Fruit fly (Drosophila melanogaster) whole organism, wandering third instar larva: ENCODE measurements around the gene CG32137.

Experiments
- Abd-B ChIP-seq: fragments of >200 bp; optimal IDR thresholded peaks from 2 replicates; lab custom pipeline; 2017; ENCODE audit warnings: missing biosample characterization, missing genetic modification characterization
- CG32264 ChIP-seq: fragments of 200-800 bp; sonication (Bioruptor generic); optimal IDR thresholded peaks from 2 replicates; lab custom pipeline; 2016; ENCODE audit warnings: missing biosample characterization, missing genetic modification characterization
- CG9705 ChIP-seq: fragments of 200-800 bp; sonication (Bioruptor generic); optimal IDR thresholded peaks from 2 replicates; lab custom pipeline; 2018; ENCODE audit warnings: missing biosample characterization, mild to moderate bottlenecking, missing genetic modification characterization
- Dfd ChIP-seq: fragments of >200 bp; optimal IDR thresholded peaks from 2 replicates; lab custom pipeline; 2017; ENCODE audit warnings: missing biosample characterization, missing genetic modification characterization
- Dif ChIP-seq: fragments of 200-275, 200-300 bp; sonication (Bioruptor generic); optimal IDR thresholded peaks from 2 replicates; lab custom pipeline; 2018; ENCODE audit warnings: missing biosample characterization, missing genetic modification characterization; ENCODE audit not compliant: partially characterized antibody
- GATAd ChIP-seq: sonication (Bioruptor generic); optimal IDR thresholded peaks from 2 replicates; lab custom pipeline; 2016; ENCODE audit warnings: missing biosample characterization, missing genetic modification characterization
- HLH106 ChIP-seq: fragments of 200-800 bp; optimal IDR thresholded peaks from 3 replicates; lab custom pipeline; 2019; ENCODE audit warnings: missing biosample characterization, mild to moderate bottlenecking, missing genetic modification characterization, moderate library complexity
- Hnf4 ChIP-seq: fragments of 200-800 bp; sonication (Bioruptor generic); optimal IDR thresholded peaks from 2 replicates; lab custom pipeline; 2016; ENCODE audit warnings: missing biosample characterization, mild to moderate bottlenecking, missing genetic modification characterization
- Hr78 ChIP-seq: fragments of >200 bp; optimal IDR thresholded peaks from 2 replicates; lab custom pipeline; 2017; ENCODE audit warnings: missing biosample characterization, missing genetic modification characterization
- Hr83 ChIP-seq: fragments of 200-300 bp; sonication (Bioruptor generic); optimal IDR thresholded peaks from 2 replicates; lab custom pipeline; 2016; ENCODE audit warnings: missing biosample characterization, mild to moderate bottlenecking, missing genetic modification characterization, moderate library complexity; ENCODE audit not compliant: poor library complexity, severe bottlenecking
- Jra ChIP-seq: sonication (Bioruptor generic); optimal IDR thresholded peaks from 2 replicates; lab custom pipeline; 2016; ENCODE audit warnings: missing biosample characterization, missing genetic modification characterization
- Mio ChIP-seq: sonication (Bioruptor generic); optimal IDR thresholded peaks from 2 replicates; lab custom pipeline; 2016; ENCODE audit warnings: missing biosample characterization, missing genetic modification characterization
- Myc ChIP-seq: fragments of >200 bp; optimal IDR thresholded peaks from 2 replicates; lab custom pipeline; 2017
- OdsH ChIP-seq: fragments of 200-800 bp; sonication (Bioruptor generic); optimal IDR thresholded peaks from 2 replicates; lab custom pipeline; 2016; ENCODE audit warnings: missing biosample characterization, mild to moderate bottlenecking, missing genetic modification characterization
- Rel ChIP-seq, 2 experiments: fragments of 200-800 bp; sonication (Bioruptor generic) in 1 of 2; optimal IDR thresholded peaks; 2 replicates in 1 of 2; 3 replicates in 1 of 2; lab custom pipeline; 2016 to 2019; ENCODE audit warnings: mild to moderate bottlenecking in 2 of 2, missing biosample characterization in 2 of 2, missing genetic modification characterization in 2 of 2, moderate library complexity in 1 of 2
- Sp1 ChIP-seq: fragments of 200-800 bp; sonication (Bioruptor generic); optimal IDR thresholded peaks from 3 replicates; lab custom pipeline; 2019; ENCODE audit warnings: missing biosample characterization, mild to moderate bottlenecking, missing genetic modification characterization, moderate library complexity
- Vsx2 ChIP-seq: fragments of 200-300, 225-300 bp; sonication (Bioruptor generic); optimal IDR thresholded peaks from 2 replicates; lab custom pipeline; 2018; ENCODE audit warnings: missing biosample characterization, missing genetic modification characterization; ENCODE audit not compliant: partially characterized antibody
- br ChIP-seq: fragments of 200-800 bp; sonication (Bioruptor generic); optimal IDR thresholded peaks from 2 replicates; lab custom pipeline; 2016; ENCODE audit warnings: missing biosample characterization, missing genetic modification characterization
- brk ChIP-seq: fragments of 200-800 bp; sonication (Bioruptor generic); optimal IDR thresholded peaks from 2 replicates; lab custom pipeline; 2016; ENCODE audit warnings: missing biosample characterization, mild to moderate bottlenecking, missing genetic modification characterization
- dl ChIP-seq, 2 experiments: fragments of 175-275, 200-275 bp in 1 of 2; fragments of 200-275 bp in 1 of 2; sonication (Bioruptor generic); optimal IDR thresholded peaks; lab custom pipeline; 2018; ENCODE audit warnings: mild to moderate bottlenecking in 2 of 2, missing biosample characterization in 2 of 2, missing genetic modification characterization in 2 of 2, moderate library complexity in 2 of 2; ENCODE audit not compliant: partially characterized antibody in 2 of 2, insufficient read depth in 1 of 2
- dsf ChIP-seq: sonication (Bioruptor generic); optimal IDR thresholded peaks from 2 replicates; lab custom pipeline; 2016; ENCODE audit warnings: missing biosample characterization, missing genetic modification characterization, borderline replicate concordance
- ey ChIP-seq: fragments of 200-800 bp; sonication (Bioruptor generic); optimal IDR thresholded peaks from 2 replicates; lab custom pipeline; 2016; ENCODE audit warnings: missing biosample characterization, missing genetic modification characterization
- foxo ChIP-seq, 2 experiments: fragments of 200-800 bp; sonication (Bioruptor generic); optimal IDR thresholded peaks; 2 replicates in 1 of 2; 3 replicates in 1 of 2; lab custom pipeline; 2016 to 2017; ENCODE audit warnings: missing biosample characterization in 2 of 2, missing genetic modification characterization in 2 of 2
- fru ChIP-seq: fragments of 200-800 bp; sonication (Bioruptor generic); optimal IDR thresholded peaks from 3 replicates; lab custom pipeline; 2016; ENCODE audit warnings: missing biosample characterization, mild to moderate bottlenecking, missing genetic modification characterization
- h ChIP-seq: fragments of 200-800 bp; sonication (Bioruptor generic); optimal IDR thresholded peaks from 3 replicates; lab custom pipeline; 2016; ENCODE audit warnings: missing biosample characterization, mild to moderate bottlenecking, missing genetic modification characterization
- psq ChIP-seq: fragments of 200-800 bp; sonication (Bioruptor generic); optimal IDR thresholded peaks from 3 replicates; lab custom pipeline; 2017; ENCODE audit warnings: missing biosample characterization, mild to moderate bottlenecking, missing genetic modification characterization, moderate library complexity
- rgr ChIP-seq: fragments of 200-800 bp; sonication (Bioruptor generic); optimal IDR thresholded peaks from 3 replicates; lab custom pipeline; 2016; ENCODE audit warnings: missing biosample characterization, mild to moderate bottlenecking, missing genetic modification characterization
- sage ChIP-seq: fragments of 200-800 bp; sonication (Bioruptor generic); optimal IDR thresholded peaks from 2 replicates; lab custom pipeline; 2016; ENCODE audit warnings: missing biosample characterization, mild to moderate bottlenecking, missing genetic modification characterization
- tai ChIP-seq: sonication (Bioruptor generic); optimal IDR thresholded peaks from 2 replicates; lab custom pipeline; 2016; ENCODE audit warnings: missing biosample characterization, missing genetic modification characterization
- usp ChIP-seq: fragments of >200 bp; optimal IDR thresholded peaks from 2 replicates; lab custom pipeline; 2017; ENCODE audit warnings: missing biosample characterization, missing genetic modification characterization
- woc ChIP-seq: sonication (Bioruptor generic); optimal IDR thresholded peaks from 2 replicates; lab custom pipeline; 2016; ENCODE audit warnings: missing biosample characterization, mild to moderate bottlenecking, missing genetic modification characterization

CG32137 gene

DNA sequence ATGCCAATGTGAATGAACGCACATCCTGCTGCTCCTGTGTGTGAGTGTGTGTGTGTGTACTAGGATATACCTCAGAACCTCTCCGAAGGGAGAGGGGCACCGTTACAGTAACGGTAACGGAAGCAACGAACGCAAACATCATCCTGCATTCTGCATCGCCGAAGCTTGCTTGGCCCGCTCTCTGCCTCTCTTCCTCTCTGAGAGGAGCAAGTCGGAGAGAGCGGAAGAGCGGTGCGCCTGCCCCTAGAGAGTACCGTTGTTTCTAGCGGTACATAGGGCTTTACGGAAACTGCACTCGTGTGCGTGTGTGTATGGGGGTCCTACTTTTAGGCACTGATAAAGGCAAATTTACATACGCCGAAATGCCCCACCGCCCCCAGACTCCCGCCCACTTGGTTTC is 52.3 kb downstream of the CG32137 start:
- TF ChIP-seq Dif (GFP tag; lab: Kevin White, UChicago) (peak; percentile 26), Rel (GFP tag; optimal IDR thresholded peaks at IDR 0.05; lab: Kevin White, UChicago) (no peak), Rel (tag; optimal IDR thresholded peaks at IDR 0.05; lab: Kevin White, UChicago) (no peak)
- TF ChIP-seq, all 38 proteins: peak for 1

dm6 chr3L:13993233-13993741 is 54.2 kb downstream of the CG32137 start, which contains the start of gene CG17364:
CG17364 (minus strand) TSS chr3L:13993400.
- TF ChIP-seq Sp1 (GFP tag; lab: Kevin White, UChicago) (no peak), Vsx2 (no peak), Jra (GFP tag; lab: Kevin White, UChicago) (no peak), CG9705 (GFP tag; lab: Kevin White, UChicago) (no peak), Hr78 (GFP tag; lab: Kevin White, UChicago) (no peak), fru (GFP tag; lab: Kevin White, UChicago) (no peak), dl (GFP tag; optimal IDR thresholded peaks at IDR 0.05; lab: Kevin White, UChicago; ENCODE audit: insufficient read depth in 1 of 2, partially characterized antibody in 2 of 2) (no peak), rgr (GFP tag; lab: Kevin White, UChicago) (no peak), GATAd (GFP tag; lab: Kevin White, UChicago) (no peak), h (no peak), brk (GFP tag; lab: Kevin White, UChicago) (no peak), woc (GFP tag; lab: Kevin White, UChicago) (no peak), CG32264 (no peak), Dif (GFP tag; lab: Kevin White, UChicago) (no peak), ey (GFP tag; lab: Kevin White, UChicago) (no peak), dsf (GFP tag; lab: Kevin White, UChicago) (no peak)
- TF ChIP-seq, all 38 proteins: peak for 0

- peak; percentile 68 for TF ChIP-seq fru (GFP tag; lab: Kevin White, UChicago)
- TF ChIP-seq OdsH: peak; percentile 70
- peak; percentile 66 for TF ChIP-seq rgr (GFP tag; lab: Kevin White, UChicago)
- TF ChIP-seq Hnf4: peak; percentile 32
- TF ChIP-seq psq: peak; percentile 61
- no peak for TF ChIP-seq CG9705 (GFP tag; lab: Kevin White, UChicago)
- TF ChIP-seq h: peak; percentile 64
- no peak for TF ChIP-seq Abd-B (GFP tag; lab: Kevin White, UChicago)
- TF ChIP-seq usp: no peak
- peak; percentile 14 for TF ChIP-seq br (GFP tag; lab: Kevin White, UChicago)
- no peak for TF ChIP-seq dsf (GFP tag; lab: Kevin White, UChicago)
- no peak for TF ChIP-seq Myc (lab: Kevin White, UChicago)
- no peak for TF ChIP-seq sage (GFP tag; lab: Kevin White, UChicago)
- TF ChIP-seq Hr83 (GFP tag; lab: Kevin White, UChicago): no peak
- TF ChIP-seq HLH106 (tag; lab: Kevin White, UChicago): peak; percentile 68
- TF ChIP-seq Jra (GFP tag; lab: Kevin White, UChicago): no peak
- TF ChIP-seq tai (GFP tag; lab: Kevin White, UChicago): no peak
- no peak for TF ChIP-seq Mio (GFP tag; lab: Kevin White, UChicago)
- TF ChIP-seq Rel (GFP tag; optimal IDR thresholded peaks at IDR 0.05; lab: Kevin White, UChicago): no peak
- no peak for TF ChIP-seq Rel (tag; optimal IDR thresholded peaks at IDR 0.05; lab: Kevin White, UChicago)
- peak; percentile 27 for TF ChIP-seq woc (GFP tag; lab: Kevin White, UChicago)
- TF ChIP-seq Dfd: no peak
- peak in 1 of 2 experiments; percentile 73 for TF ChIP-seq foxo (GFP tag; optimal IDR thresholded peaks at IDR 0.05; lab: Kevin White, UChicago)
- peak; percentile 53 for TF ChIP-seq Sp1 (GFP tag; lab: Kevin White, UChicago)
- TF ChIP-seq CG32264: peak; percentile 14
- TF ChIP-seq ey (GFP tag; lab: Kevin White, UChicago): peak; percentile 68
Measured at dm6 chr3L:13993742-13994719, 55.0 kb downstream of the CG32137 start, which contains the start of gene CtsK1. CtsK1 (plus strand) TSS chr3L:13994231.
